Worm (Caenorhabditis elegans) whole organism, L4 larva: ENCODE data around the gene srpa-68.
A peak's percentile ranks its signal among the peaks of the same experiment; 100 is the strongest.

Experiments used
- D1046.2 ChIP-seq: fragments of 200-800 bp; sonication (Bioruptor generic); IDR thresholded peaks from 2 replicates; pipeline ENCODE4 v1.3.6; 2022; ENCODE audit warnings: missing genetic modification characterization, missing compliant biosample characterization
- F10B5.3 ChIP-seq: sonication (generic microtip); optimal IDR thresholded peaks from 2 replicates; lab custom pipeline; 2016; ENCODE audit warnings: mild to moderate bottlenecking, missing genetic modification characterization, missing compliant biosample characterization
- F37D6.2 ChIP-seq: sonication (generic microtip); optimal IDR thresholded peaks from 2 replicates; lab custom pipeline; 2016; ENCODE audit warnings: mild to moderate bottlenecking, missing genetic modification characterization, missing compliant biosample characterization
- Y105C5A.15 ChIP-seq: fragments of 200-800 bp; sonication (Bioruptor generic); IDR thresholded peaks from 2 replicates; pipeline ENCODE4 v1.3.6; 2022; ENCODE audit warnings: missing genetic modification characterization, missing compliant biosample characterization
- ZK337.2 ChIP-seq: fragments of 200-800 bp; sonication (Bioruptor generic); IDR thresholded peaks from 2 replicates; pipeline ENCODE4 v1.3.6; 2022; ENCODE audit warnings: missing genetic modification reagents, missing genetic modification characterization, missing compliant biosample characterization
- aha-1 ChIP-seq: fragments of 150-350 bp; peaks from one replicate; lab custom pipeline; 2014; ENCODE audit warnings: missing biosample characterization, missing genetic modification characterization
- arid-1 ChIP-seq: fragments of 200-800 bp; sonication (Bioruptor generic); conservative IDR thresholded peaks from 2 replicates; pipeline ENCODE4 v1.3.6; 2022; ENCODE audit warnings: missing genetic modification reagents, missing genetic modification characterization, missing compliant biosample characterization
- ceh-32 ChIP-seq: sonication (generic microtip); optimal IDR thresholded peaks from 2 replicates; lab custom pipeline; 2016; ENCODE audit warnings: mild to moderate bottlenecking, missing genetic modification characterization, missing compliant biosample characterization; ENCODE audit not compliant: poor library complexity
- ceh-44 ChIP-seq: fragments of 200-800 bp; sonication (Bioruptor generic); IDR thresholded peaks from 2 replicates; pipeline ENCODE4 v1.3.6; 2022; ENCODE audit warnings: missing genetic modification reagents, missing genetic modification characterization, missing compliant biosample characterization
- ces-1 ChIP-seq: fragments of 150-350 bp; sonication (generic microtip); optimal IDR thresholded peaks from 4 replicates; lab custom pipeline; 2014; ENCODE audit warnings: missing biosample characterization, missing genetic modification reagents, missing genetic modification characterization
- cey-2 ChIP-seq: sonication (generic microtip); optimal IDR thresholded peaks from 3 replicates; lab custom pipeline; 2017; ENCODE audit warnings: missing genetic modification characterization, mild to moderate bottlenecking, missing compliant biosample characterization, antibody characterized with exemption, borderline replicate concordance; ENCODE audit not compliant: insufficient read depth
- ctbp-1 ChIP-seq: fragments of 200-800 bp; sonication (Bioruptor generic); IDR thresholded peaks from 2 replicates; pipeline ENCODE4 v1.3.6; 2022; ENCODE audit warnings: missing genetic modification reagents, missing genetic modification characterization, missing compliant biosample characterization
- daf-16 ChIP-seq, 3 experiments: sonication (generic microtip); optimal IDR thresholded peaks; 2 replicates each; lab custom pipeline; 2016 to 2017; ENCODE audit warnings: missing genetic modification characterization in 3 of 3, missing genetic modification reagents in 3 of 3, mild to moderate bottlenecking in 2 of 3, missing compliant biosample characterization in 2 of 3, missing biosample characterization in 1 of 3, moderate library complexity in 1 of 3
- daf-8 ChIP-seq: fragments of 200-800 bp; sonication (Bioruptor generic); IDR thresholded peaks from 2 replicates; pipeline ENCODE4 v1.3.6; 2022; ENCODE audit warnings: missing genetic modification characterization, missing compliant biosample characterization
- dmd-6 ChIP-seq: fragments of 200-800 bp; sonication (Bioruptor generic); IDR thresholded peaks from 2 replicates; pipeline ENCODE4 v1.3.6; 2022; ENCODE audit warnings: missing genetic modification reagents, missing genetic modification characterization, missing compliant biosample characterization
- dmd-9 ChIP-seq: fragments of 200-800 bp; sonication (Bioruptor generic); IDR thresholded peaks from 2 replicates; pipeline ENCODE4 v1.3.6; 2022; ENCODE audit warnings: missing genetic modification reagents, missing genetic modification characterization, missing compliant biosample characterization
- egl-27 ChIP-seq: sonication (generic microtip); optimal IDR thresholded peaks from 3 replicates; lab custom pipeline; 2017; ENCODE audit warnings: missing biosample characterization, missing genetic modification reagents, missing genetic modification characterization
- hif-1 ChIP-seq, 2 experiments: sonication (generic microtip); optimal IDR thresholded peaks; 2 replicates each; lab custom pipeline; 2016 to 2017; ENCODE audit warnings: missing compliant biosample characterization in 2 of 2, missing genetic modification characterization in 2 of 2, missing genetic modification reagents in 2 of 2, missing genotype in 2 of 2, mild to moderate bottlenecking in 1 of 2
- hlh-11 ChIP-seq: fragments of 200-800 bp; sonication (Bioruptor generic); optimal IDR thresholded peaks from 2 replicates; lab custom pipeline; 2018; ENCODE audit warnings: mild to moderate bottlenecking, missing genetic modification characterization, missing compliant biosample characterization
- hlh-30 ChIP-seq: sonication (generic microtip); optimal IDR thresholded peaks from 2 replicates; lab custom pipeline; 2017; ENCODE audit warnings: antibody characterized with exemption, mild to moderate bottlenecking, missing genetic modification characterization, missing compliant biosample characterization; ENCODE audit not compliant: insufficient read depth
- lin-1 ChIP-seq: fragments of 200-800 bp; sonication (Bioruptor generic); IDR thresholded peaks from 2 replicates; pipeline ENCODE4 v1.3.6; 2022; ENCODE audit warnings: missing genetic modification reagents, missing genetic modification characterization, missing compliant biosample characterization
- lin-15B ChIP-seq: fragments of 150-350 bp; sonication (generic microtip); optimal IDR thresholded peaks from 3 replicates; lab custom pipeline; 2014; ENCODE audit warnings: missing biosample characterization, missing genetic modification characterization
- lir-3 ChIP-seq: sonication (generic microtip); optimal IDR thresholded peaks from 2 replicates; lab custom pipeline; 2016; ENCODE audit warnings: mild to moderate bottlenecking, missing genetic modification characterization, missing compliant biosample characterization
- mes-2 ChIP-seq: sonication (generic microtip); optimal IDR thresholded peaks from 2 replicates; lab custom pipeline; 2016; ENCODE audit warnings: missing genotype, mild to moderate bottlenecking, missing genetic modification characterization, missing compliant biosample characterization; ENCODE audit not compliant: poor library complexity, severe bottlenecking
- mxl-2 ChIP-seq: fragments of 200-800 bp; sonication (Bioruptor generic); conservative IDR thresholded peaks from 2 replicates; pipeline ENCODE4 v1.3.6; 2022; ENCODE audit warnings: missing genetic modification reagents, missing genetic modification characterization, missing compliant biosample characterization
- mxl-3 ChIP-seq: fragments of 200-800 bp; sonication (Bioruptor generic); optimal IDR thresholded peaks from 2 replicates; lab custom pipeline; 2018; ENCODE audit warnings: mild to moderate bottlenecking, missing genetic modification characterization, missing compliant biosample characterization
- nhr-11 ChIP-seq: fragments of 150-350 bp; optimal IDR thresholded peaks from 2 replicates; lab custom pipeline; 2014; ENCODE audit warnings: missing biosample characterization, missing genetic modification characterization
- nhr-25 ChIP-seq: sonication (generic microtip); optimal IDR thresholded peaks from 2 replicates; lab custom pipeline; 2017; ENCODE audit warnings: missing genetic modification characterization, mild to moderate bottlenecking, missing compliant biosample characterization, antibody characterized with exemption, moderate library complexity, borderline replicate concordance; ENCODE audit not compliant: insufficient read depth
- nhr-77 ChIP-seq: fragments of 150-350 bp; optimal IDR thresholded peaks from 2 replicates; lab custom pipeline; 2014; ENCODE audit warnings: missing biosample characterization, missing genetic modification characterization
- php-3 ChIP-seq: fragments of 200-800 bp; sonication (Bioruptor generic); IDR thresholded peaks from 2 replicates; pipeline ENCODE4 v1.3.6; 2022; ENCODE audit warnings: missing genetic modification reagents, missing genetic modification characterization, missing compliant biosample characterization
- pqm-1 ChIP-seq: sonication (generic microtip); optimal IDR thresholded peaks from 2 replicates; lab custom pipeline; 2017; ENCODE audit warnings: missing biosample characterization, missing genetic modification characterization
- saeg-2 ChIP-seq: fragments of 200-800 bp; sonication (Bioruptor generic); IDR thresholded peaks from 2 replicates; pipeline ENCODE4 v1.3.6; 2022; ENCODE audit warnings: missing genetic modification reagents, missing genetic modification characterization, missing compliant biosample characterization
- set-16 ChIP-seq: fragments of 200-800 bp; sonication (Bioruptor generic); IDR thresholded peaks from 2 replicates; pipeline ENCODE4 v1.3.6; 2022; ENCODE audit warnings: missing genetic modification reagents, missing genetic modification characterization, missing compliant biosample characterization
- tra-1 ChIP-seq: fragments of 200-800 bp; sonication (Bioruptor generic); IDR thresholded peaks from 2 replicates; pipeline ENCODE4 v1.3.6; 2022; ENCODE audit warnings: missing genetic modification reagents, missing genetic modification characterization, missing compliant biosample characterization
- unc-62 ChIP-seq, 3 experiments: fragments of 150-350 bp in 1 of 3; sonication (generic microtip); optimal IDR thresholded peaks in 2 of 3; peaks in 1 of 3; 1 replicate in 1 of 3; 2 replicates in 2 of 3; lab custom pipeline; 2014 to 2017; ENCODE audit warnings: missing biosample characterization in 3 of 3, missing genetic modification characterization in 3 of 3, missing genetic modification reagents in 3 of 3, missing genotype in 1 of 3
- vab-7 ChIP-seq: fragments of 200-800 bp; sonication (Bioruptor generic); IDR thresholded peaks from 2 replicates; pipeline ENCODE4 v1.3.6; 2022; ENCODE audit warnings: missing genetic modification reagents, missing genetic modification characterization, missing compliant biosample characterization
- zag-1 ChIP-seq: fragments of 150-350 bp; optimal IDR thresholded peaks from 2 replicates; lab custom pipeline; 2014; ENCODE audit warnings: missing biosample characterization, missing genetic modification characterization
- zip-2 ChIP-seq: fragments of 150-350 bp; optimal IDR thresholded peaks from 2 replicates; lab custom pipeline; 2014; ENCODE audit warnings: missing biosample characterization, missing genetic modification characterization

The srpa-68 gene

DNA sequence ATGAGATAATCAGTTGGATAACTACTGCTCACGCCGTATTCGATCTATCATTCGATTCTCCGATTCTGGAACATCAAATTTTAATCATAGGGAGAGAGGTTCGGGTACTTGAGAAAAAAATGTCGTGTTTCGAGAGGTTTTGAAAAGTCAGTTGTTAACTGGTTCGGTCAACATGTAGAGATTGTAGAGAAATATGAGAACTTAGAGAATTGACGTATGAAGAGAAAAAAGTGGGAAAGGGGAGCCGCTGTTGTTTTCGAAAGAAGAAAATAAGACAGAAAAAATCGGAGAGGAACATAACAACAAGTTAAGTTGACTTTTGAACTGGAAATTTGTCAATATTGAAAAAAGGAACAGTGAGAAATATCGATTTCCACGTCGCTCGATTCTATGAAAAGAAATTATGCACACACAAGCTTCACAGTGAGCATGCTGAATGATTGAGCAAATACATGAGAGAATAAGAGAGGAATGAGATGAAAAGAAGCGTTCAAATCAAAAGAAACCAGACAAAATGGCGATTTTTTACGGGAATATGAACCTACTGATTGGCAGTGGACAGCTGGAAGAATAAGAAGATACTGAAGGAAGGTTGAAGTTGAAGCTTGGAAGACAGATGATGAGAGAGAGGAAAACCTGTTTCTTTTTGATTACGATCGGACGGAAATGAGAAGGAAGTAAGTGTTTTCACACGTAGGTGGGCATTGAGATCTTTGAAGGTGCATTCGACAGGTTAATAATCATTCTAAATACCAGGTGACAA is 46.3 kb downstream of the srpa-68 start, which contains the start of the genes T04H1.13, slfl-5 and rad-50 (continued):
- TF ChIP-seq php-3: no peak
- TF ChIP-seq ceh-32: no peak
- no peak for TF ChIP-seq ces-1 (GFP tag; lab: Kevin White, UChicago)
- TF ChIP-seq nhr-11: no peak
- no peak for TF ChIP-seq F37D6.2 (tag; lab: Kevin White, UChicago)
- no peak for TF ChIP-seq ZK337.2 (GFP tag; lab: Robert Waterston, UW)
- TF ChIP-seq unc-62 (GFP tag; optimal IDR thresholded peaks at IDR 0.05 in 1 of 2; lab: Kevin White, UChicago): peak in 1 of 2 experiments; percentile 8
- TF ChIP-seq unc-62 (tag; optimal IDR thresholded peaks at IDR 0.05; lab: Kevin White, UChicago): no peak
- no peak for TF ChIP-seq mxl-3 (GFP tag; lab: Kevin White, UChicago)
- TF ChIP-seq mes-2: no peak
- TF ChIP-seq ceh-44 (GFP tag; lab: Robert Waterston, UW): no peak
- no peak for TF ChIP-seq hlh-11 (tag; lab: Kevin White, UChicago)
- TF ChIP-seq daf-16 (GFP tag; optimal IDR thresholded peaks at IDR 0.05; lab: Kevin White, UChicago): peak in 1 of 2 experiments; percentile 69
- no peak for TF ChIP-seq daf-16 (tag; optimal IDR thresholded peaks at IDR 0.05; lab: Kevin White, UChicago)
- TF ChIP-seq Y105C5A.15 (GFP tag; lab: Robert Waterston, UW): no peak
- TF ChIP-seq lir-3 (tag; lab: Kevin White, UChicago): no peak
- TF ChIP-seq D1046.2 (GFP tag; lab: Robert Waterston, UW): no peak
- no peak for TF ChIP-seq hlh-30 (tag; lab: Kevin White, UChicago)
- no peak for TF ChIP-seq zip-2
- no peak for TF ChIP-seq set-16 (GFP tag; lab: Robert Waterston, UW)
- TF ChIP-seq tra-1: 0 out of 2 replicates have a peak, but pooled peaks have one; percentile 27
- TF ChIP-seq vab-7 (GFP tag; lab: Robert Waterston, UW): no peak
- TF ChIP-seq daf-8 (GFP tag; lab: Robert Waterston, UW): no peak
- TF ChIP-seq lin-15B (tag; lab: Kevin White, UChicago): no peak
- TF ChIP-seq dmd-6: peak; percentile 70
- TF ChIP-seq F10B5.3 (tag; lab: Kevin White, UChicago): no peak
- no peak for TF ChIP-seq cey-2 (tag; lab: Kevin White, UChicago)
- TF ChIP-seq mxl-2 (GFP tag; lab: Robert Waterston, UW): no peak
- TF ChIP-seq zag-1: no peak
- no peak for TF ChIP-seq pqm-1 (tag; lab: Kevin White, UChicago)
- TF ChIP-seq nhr-25 (tag; lab: Kevin White, UChicago): no peak
- TF ChIP-seq dmd-9 (GFP tag; lab: Robert Waterston, UW): no peak
- TF ChIP-seq lin-1 (GFP tag; lab: Robert Waterston, UW): 0 out of 2 replicates have a peak, but pooled peaks have one; percentile 25
- TF ChIP-seq hif-1 (tag; optimal IDR thresholded peaks at IDR 0.05; lab: Kevin White, UChicago): no peak
- no peak for TF ChIP-seq ctbp-1 (GFP tag; lab: Robert Waterston, UW)
- TF ChIP-seq aha-1 (tag; lab: Kevin White, UChicago): no peak
- TF ChIP-seq arid-1 (GFP tag; lab: Robert Waterston, UW): no peak
- TF ChIP-seq egl-27 (tag; lab: Kevin White, UChicago): no peak
- TF ChIP-seq, all 104 proteins: peak for 6

DNA sequence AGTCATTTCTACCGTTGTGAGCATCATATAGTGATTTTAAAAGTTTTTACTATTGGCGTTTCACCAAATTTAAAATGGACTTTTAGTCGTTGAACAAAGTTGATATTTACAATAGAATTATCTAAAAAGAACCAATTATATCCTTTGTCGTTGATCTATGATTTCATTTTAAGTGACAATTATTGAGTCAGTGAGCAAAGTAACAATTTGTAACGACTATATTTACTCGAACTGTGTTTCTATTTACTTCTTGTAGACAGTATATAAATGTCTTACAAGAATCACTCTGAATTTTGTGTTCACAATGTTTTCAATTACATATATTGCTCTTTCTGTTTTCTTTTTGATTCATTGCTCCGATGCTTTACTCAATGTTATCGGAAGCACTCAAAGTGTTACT is 50.3 kb downstream of the srpa-68 start, which contains the start of gene ttr-22:
TSS of gene ttr-22 (plus strand) at position 301 of the 400 bp plus-strand sequence.
- TF ChIP-seq hlh-30 (tag; lab: Kevin White, UChicago): no peak
- TF ChIP-seq lir-3 (tag; lab: Kevin White, UChicago): no peak
- no peak for TF ChIP-seq nhr-77 (tag; lab: Kevin White, UChicago)
- TF ChIP-seq tra-1: no peak
- no peak for TF ChIP-seq php-3
- no peak for TF ChIP-seq saeg-2 (GFP tag; lab: Robert Waterston, UW)
